In genomic region chr3R:29219948-29220347, dm6 we compare ENCODE assay signal across 4 fruit fly cellular contexts.
A peak's percentile ranks its signal among the peaks of the same experiment; 100 is the strongest.
TF ChIP-seq lines count a peak whose summit lies in the region.

Gene eEF1gamma (plus strand): TSS chr3R:29220172.

TF ChIP-seq in whole organism, adult, 20 proteins besides CTCF, POLR2A, EP300 and RAD21 (continued from another document):
- TF ChIP-seq pad (GFP tag; optimal IDR thresholded peaks at IDR 0.05; lab: Kevin White, UChicago) (peak; percentile 88), cic (GFP tag; optimal IDR thresholded peaks at IDR 0.05; lab: Kevin White, UChicago) (peak; percentile 73)

TF ChIP-seq in whole organism, embryonic, 481 proteins besides CTCF, POLR2A, EP300 and RAD21 (continued from another document and continues in another):
- TF ChIP-seq jigr1 (GFP tag; IDR thresholded peaks at IDR 0.05; lab: Robert Waterston, UW) (no peak), vfl (GFP tag; optimal IDR thresholded peaks at IDR 0.05; lab: Kevin White, UChicago) (peak; percentile 86), CG12744 (GFP tag; optimal IDR thresholded peaks at IDR 0.05; lab: Kevin White, UChicago) (peak; percentile 95), gt (GFP tag; IDR thresholded peaks at IDR 0.05; lab: Robert Waterston, UW) (peak; percentile 84), Dbx (GFP tag; IDR thresholded peaks at IDR 0.05; lab: Robert Waterston, UW) (peak; percentile 96), D19B (GFP tag; optimal IDR thresholded peaks at IDR 0.05; lab: Kevin White, UChicago) (peak; percentile 87), ab (GFP tag; optimal IDR thresholded peaks at IDR 0.05; lab: Kevin White, UChicago) (peak; percentile 68), h (optimal IDR thresholded peaks at IDR 0.05; lab: Kevin White, UChicago) (no peak), CG3838 (GFP tag; optimal IDR thresholded peaks at IDR 0.05; lab: Kevin White, UChicago) (peak; percentile 89), Hsf (GFP tag; optimal IDR thresholded peaks at IDR 0.05; lab: Kevin White, UChicago) (peak; percentile 94), CG4854 (GFP tag; optimal IDR thresholded peaks at IDR 0.05; lab: Kevin White, UChicago) (peak; percentile 94), CG15696 (tag; optimal IDR thresholded peaks at IDR 0.05; lab: Kevin White, UChicago) (peak; percentile 77), CG6791 (GFP tag; IDR thresholded peaks at IDR 0.05; lab: Robert Waterston, UW; ENCODE audit: partially characterized antibody) (peak; percentile 96), sima (GFP tag; optimal IDR thresholded peaks at IDR 0.05; lab: Kevin White, UChicago) (peak; percentile 94), CG7786 (GFP tag; optimal IDR thresholded peaks at IDR 0.05; lab: Kevin White, UChicago) (peak; percentile 81), Ptx1 (GFP tag; IDR thresholded peaks at IDR 0.05; lab: Robert Waterston, UW) (peak; percentile 91), zen (tag; optimal IDR thresholded peaks at IDR 0.05; lab: Kevin White, UChicago) (peak; percentile 86), Opbp (GFP tag; IDR thresholded peaks at IDR 0.05; lab: Robert Waterston, UW; ENCODE audit: partially characterized antibody) (peak; percentile 94), B-H1 (GFP tag; IDR thresholded peaks at IDR 0.05; lab: Robert Waterston, UW) (peak; percentile 81), ttk (GFP tag; IDR thresholded peaks at IDR 0.05; lab: Robert Waterston, UW) (peak; percentile 93), CG6272 (GFP tag; IDR thresholded peaks at IDR 0.05; lab: Robert Waterston, UW) (peak; percentile 91), CG4730 (GFP tag; IDR thresholded peaks at IDR 0.05; lab: Robert Waterston, UW) (peak; percentile 89), seq (GFP tag; IDR thresholded peaks at IDR 0.05; lab: Robert Waterston, UW) (peak; percentile 92), CG2202 (tag; optimal IDR thresholded peaks at IDR 0.05; lab: Kevin White, UChicago) (peak; percentile 92), Oaz (GFP tag; IDR thresholded peaks at IDR 0.05; lab: Robert Waterston, UW) (peak; percentile 91), Sry-δ (GFP tag; optimal IDR thresholded peaks at IDR 0.05; lab: Kevin White, UChicago) (peak; percentile 95), CG2678 (tag; optimal IDR thresholded peaks at IDR 0.05; lab: Kevin White, UChicago) (peak; percentile 89), Hand (GFP tag; optimal IDR thresholded peaks at IDR 0.05; lab: Kevin White, UChicago) (peak; percentile 88), ham (GFP tag; IDR thresholded peaks at IDR 0.05; lab: Robert Waterston, UW) (peak; percentile 90; the same call in 1 of the 2 replicates), CG8944 (GFP tag; optimal IDR thresholded peaks at IDR 0.05; lab: Kevin White, UChicago) (peak; percentile 87), CG4707 (GFP tag; optimal IDR thresholded peaks at IDR 0.05; lab: Kevin White, UChicago) (peak; percentile 93), CG5245 (GFP tag; optimal IDR thresholded peaks at IDR 0.05; lab: Kevin White, UChicago) (peak; percentile 87), CG12942 (GFP tag; optimal IDR thresholded peaks at IDR 0.05; lab: Kevin White, UChicago) (peak; percentile 86), peb (GFP tag; IDR thresholded peaks at IDR 0.05; lab: Robert Waterston, UW) (peak; percentile 89), cad (GFP tag; optimal IDR thresholded peaks at IDR 0.05; lab: Kevin White, UChicago) (no peak), CG34376 (GFP tag; optimal IDR thresholded peaks at IDR 0.05; lab: Kevin White, UChicago) (peak; percentile 99), CG5953 (GFP tag; IDR thresholded peaks at IDR 0.05; lab: Robert Waterston, UW) (peak; percentile 93), Nf-YB (GFP tag; optimal IDR thresholded peaks at IDR 0.05; lab: Kevin White, UChicago) (peak; percentile 83), dati (GFP tag; IDR thresholded peaks at IDR 0.05; lab: Robert Waterston, UW) (peak; percentile 94), vnd (GFP tag; IDR thresholded peaks at IDR 0.05; lab: Robert Waterston, UW; ENCODE audit: partially characterized antibody) (peak; percentile 91), CG1603 (tag; optimal IDR thresholded peaks at IDR 0.05; lab: Kevin White, UChicago) (peak; percentile 95), fd3F (GFP tag; optimal IDR thresholded peaks at IDR 0.05; lab: Kevin White, UChicago) (peak; percentile 93), tgo (GFP tag; IDR thresholded peaks at IDR 0.05; lab: Robert Waterston, UW) (peak; percentile 93)

TF ChIP-seq in whole organism, prepupa, 60 proteins besides CTCF, POLR2A, EP300 and RAD21 (continued from another document):
- TF ChIP-seq CG11902 (GFP tag; optimal IDR thresholded peaks at IDR 0.05; lab: Kevin White, UChicago) (peak; percentile 64), pdm3 (GFP tag; optimal IDR thresholded peaks at IDR 0.05; lab: Kevin White, UChicago) (peak; percentile 90), Hr39 (GFP tag; optimal IDR thresholded peaks at IDR 0.05; lab: Kevin White, UChicago) (peak; percentile 87), dsx (GFP tag; optimal IDR thresholded peaks at IDR 0.05; lab: Kevin White, UChicago; ENCODE audit: poor library complexity, severe bottlenecking) (peak; percentile 66), Sox15 (GFP tag; optimal IDR thresholded peaks at IDR 0.05; lab: Kevin White, UChicago) (peak; percentile 66), CG32006 (GFP tag; optimal IDR thresholded peaks at IDR 0.05; lab: Kevin White, UChicago) (peak; percentile 71), Gug (GFP tag; IDR thresholded peaks at IDR 0.05; lab: Robert Waterston, UW) (peak; percentile 58), Eip93F (GFP tag; optimal IDR thresholded peaks at IDR 0.05; lab: Kevin White, UChicago) (no peak), topi (GFP tag; optimal IDR thresholded peaks at IDR 0.05; lab: Kevin White, UChicago) (peak; percentile 93), Eip78C (GFP tag; lab: Kevin White, UChicago) (peak; percentile 97), CG16779 (tag; optimal IDR thresholded peaks at IDR 0.05; lab: Kevin White, UChicago) (peak; percentile 82), CG8119 (GFP tag; IDR thresholded peaks at IDR 0.05; lab: Robert Waterston, UW) (peak; percentile 49; the same call in 2 of the 3 replicates), Hr38 (GFP tag; optimal IDR thresholded peaks at IDR 0.05; lab: Kevin White, UChicago) (no peak), CG6276 (GFP tag; optimal IDR thresholded peaks at IDR 0.05; lab: Kevin White, UChicago) (peak; percentile 62), dac (GFP tag; optimal IDR thresholded peaks at IDR 0.05; lab: Kevin White, UChicago) (peak; percentile 78), svp (GFP tag; lab: Kevin White, UChicago) (no peak), CG3919 (GFP tag; optimal IDR thresholded peaks at IDR 0.05; lab: Kevin White, UChicago) (peak; percentile 96), CG34406 (GFP tag; optimal IDR thresholded peaks at IDR 0.05; lab: Kevin White, UChicago) (peak; percentile 92), CG4318 (GFP tag; optimal IDR thresholded peaks at IDR 0.05; lab: Kevin White, UChicago) (no peak), CG15336 (GFP tag; IDR thresholded peaks at IDR 0.05; lab: Robert Waterston, UW) (peak; percentile 65), CG1621 (tag; optimal IDR thresholded peaks at IDR 0.05; lab: Kevin White, UChicago) (peak; percentile 85), acj6 (GFP tag; optimal IDR thresholded peaks at IDR 0.05; lab: Kevin White, UChicago) (peak; percentile 91), net (GFP tag; optimal IDR thresholded peaks at IDR 0.05; lab: Kevin White, UChicago) (peak; percentile 94), cyc (GFP tag; optimal IDR thresholded peaks at IDR 0.05; lab: Kevin White, UChicago) (peak; percentile 92), Hr4 (GFP tag; optimal IDR thresholded peaks at IDR 0.05; lab: Kevin White, UChicago) (peak; percentile 75), CG31627 (GFP tag; optimal IDR thresholded peaks at IDR 0.05; lab: Kevin White, UChicago) (peak; percentile 91), CG3032 (tag; optimal IDR thresholded peaks at IDR 0.05; lab: Kevin White, UChicago) (peak; percentile 81), esn (GFP tag; optimal IDR thresholded peaks at IDR 0.05; lab: Kevin White, UChicago) (peak; percentile 95), Lpt (GFP tag; optimal IDR thresholded peaks at IDR 0.05; lab: Kevin White, UChicago) (peak; percentile 61), CG8319 (GFP tag; optimal IDR thresholded peaks at IDR 0.05; lab: Kevin White, UChicago) (peak; percentile 89), CG8632 (GFP tag; optimal IDR thresholded peaks at IDR 0.05; lab: Kevin White, UChicago) (peak; percentile 88), Blimp-1 (GFP tag; optimal IDR thresholded peaks at IDR 0.05; lab: Kevin White, UChicago) (peak; percentile 86), CG10631 (GFP tag; optimal IDR thresholded peaks at IDR 0.05; lab: Kevin White, UChicago) (no peak), Sox14 (GFP tag; optimal IDR thresholded peaks at IDR 0.05; lab: Kevin White, UChicago) (peak; percentile 86), lz (GFP tag; optimal IDR thresholded peaks at IDR 0.05; lab: Kevin White, UChicago) (peak; percentile 94), Ets21C (GFP tag; optimal IDR thresholded peaks at IDR 0.05; lab: Kevin White, UChicago) (peak; percentile 76), vri (GFP tag; optimal IDR thresholded peaks at IDR 0.05; lab: Kevin White, UChicago) (peak; percentile 91), fkh (GFP tag; optimal IDR thresholded peaks at IDR 0.05; lab: Kevin White, UChicago) (peak; percentile 94), fd59A (GFP tag; optimal IDR thresholded peaks at IDR 0.05; lab: Kevin White, UChicago) (peak; percentile 80), achi (GFP tag; optimal IDR thresholded peaks at IDR 0.05; lab: Kevin White, UChicago) (no peak), CG11762 (GFP tag; optimal IDR thresholded peaks at IDR 0.05; lab: Kevin White, UChicago; ENCODE audit: insufficient read depth) (peak; percentile 88)

TF ChIP-seq in whole organism, wandering third instar larva, 38 proteins besides CTCF, POLR2A, EP300 and RAD21 (continued from another document):
- TF ChIP-seq br (GFP tag; optimal IDR thresholded peaks at IDR 0.05; lab: Kevin White, UChicago): peak; percentile 94
- no peak for TF ChIP-seq Vsx2 (GFP tag; optimal IDR thresholded peaks at IDR 0.05; lab: Kevin White, UChicago; ENCODE audit: partially characterized antibody)
- peak; percentile 93 for TF ChIP-seq sv (GFP tag; optimal IDR thresholded peaks at IDR 0.05; lab: Kevin White, UChicago)
- TF ChIP-seq dsf (GFP tag; optimal IDR thresholded peaks at IDR 0.05; lab: Kevin White, UChicago; ENCODE audit: borderline replicate concordance): no peak
- TF ChIP-seq foxo (GFP tag; optimal IDR thresholded peaks at IDR 0.05; lab: Kevin White, UChicago): peak; percentile 61 to 87
- TF ChIP-seq Myc (optimal IDR thresholded peaks at IDR 0.05; lab: Kevin White, UChicago): peak; percentile 50
- TF ChIP-seq usp (GFP tag; optimal IDR thresholded peaks at IDR 0.05; lab: Kevin White, UChicago): no peak
- peak; percentile 86 for TF ChIP-seq fru (GFP tag; optimal IDR thresholded peaks at IDR 0.05; lab: Kevin White, UChicago)
- TF ChIP-seq Hnf4 (GFP tag; optimal IDR thresholded peaks at IDR 0.05; lab: Kevin White, UChicago): no peak
- TF ChIP-seq brk (GFP tag; optimal IDR thresholded peaks at IDR 0.05; lab: Kevin White, UChicago): no peak
- TF ChIP-seq Rel (GFP tag; optimal IDR thresholded peaks at IDR 0.05; lab: Kevin White, UChicago): no peak
- TF ChIP-seq Rel (tag; optimal IDR thresholded peaks at IDR 0.05; lab: Kevin White, UChicago): peak; percentile 71
- peak; percentile 97 for TF ChIP-seq CG9705 (GFP tag; optimal IDR thresholded peaks at IDR 0.05; lab: Kevin White, UChicago)
- TF ChIP-seq Mio (GFP tag; optimal IDR thresholded peaks at IDR 0.05; lab: Kevin White, UChicago): peak; percentile 83
- no peak for TF ChIP-seq woc (GFP tag; optimal IDR thresholded peaks at IDR 0.05; lab: Kevin White, UChicago)
- TF ChIP-seq Sp1 (GFP tag; optimal IDR thresholded peaks at IDR 0.05; lab: Kevin White, UChicago): peak; percentile 94
- TF ChIP-seq pan (optimal IDR thresholded peaks at IDR 0.05; lab: Kevin White, UChicago): no peak
TF ChIP-seq in whole organism, wandering third instar larva: peak in this region for 21.
